Fruit fly (Drosophila melanogaster) whole organism, embryonic: ENCODE results near the gene CycG.
A peak's percentile ranks its signal among the peaks of the same experiment; 100 is the strongest.

Experiments used
- ATbp ChIP-seq: fragments of 200-800 bp; sonication (Bioruptor generic); optimal IDR thresholded peaks from 2 replicates; lab custom pipeline; 2017; ENCODE audit warnings: missing biosample characterization, mild to moderate bottlenecking, missing genetic modification characterization, missing genetic modification reagents
- Aef1 ChIP-seq: fragments of 200-800 bp; sonication (Bioruptor generic); IDR thresholded peaks from 3 replicates; pipeline ENCODE4 v1.3.6; 2022; ENCODE audit warnings: missing biosample characterization, missing genetic modification characterization
- B-H2 ChIP-seq: fragments of 200-800 bp; sonication (Bioruptor generic); optimal IDR thresholded peaks from 2 replicates; lab custom pipeline; 2018; ENCODE audit warnings: missing biosample characterization, mild to moderate bottlenecking, missing genetic modification characterization
- BEAF-32 ChIP-seq: fragments of 200-800 bp; sonication (Bioruptor generic); optimal IDR thresholded peaks from 3 replicates; lab custom pipeline; 2017; ENCODE audit warnings: missing biosample characterization, missing genetic modification characterization, mild to moderate bottlenecking, moderate library complexity, missing genetic modification reagents
- CG14860 ChIP-seq: fragments of 200-800 bp; sonication (Bioruptor generic); IDR thresholded peaks from 3 replicates; pipeline ENCODE4 v1.3.6; 2022; ENCODE audit warnings: missing biosample characterization, missing genetic modification characterization; ENCODE audit not compliant: partially characterized antibody
- CG15514 ChIP-seq: fragments of 200-800 bp; sonication (Bioruptor generic); optimal IDR thresholded peaks from 3 replicates; lab custom pipeline; 2017; ENCODE audit warnings: missing biosample characterization, missing genetic modification characterization, mild to moderate bottlenecking, moderate library complexity, missing genetic modification reagents
- CG17802 ChIP-seq: fragments of 200-800 bp; sonication (Bioruptor generic); optimal IDR thresholded peaks from 2 replicates; lab custom pipeline; 2018; ENCODE audit warnings: missing biosample characterization, mild to moderate bottlenecking, missing genetic modification characterization, moderate library complexity
- CG2712 ChIP-seq: fragments of 200-800 bp; optimal IDR thresholded peaks from 3 replicates; lab custom pipeline; 2019; ENCODE audit warnings: missing biosample characterization, mild to moderate bottlenecking, missing genetic modification characterization, moderate library complexity
- CG30431 ChIP-seq: fragments of 200-800 bp; sonication (Bioruptor generic); optimal IDR thresholded peaks from 2 replicates; lab custom pipeline; 2017; ENCODE audit warnings: missing biosample characterization, missing genetic modification characterization
- CG6791 ChIP-seq: fragments of 200-800 bp; sonication (Bioruptor generic); IDR thresholded peaks from 3 replicates; pipeline ENCODE4 v1.3.6; 2022; ENCODE audit warnings: missing biosample characterization, missing genetic modification characterization; ENCODE audit not compliant: partially characterized antibody
- CG7987 ChIP-seq: fragments of 200-800 bp; sonication (Bioruptor generic); optimal IDR thresholded peaks from 2 replicates; lab custom pipeline; 2018; ENCODE audit warnings: missing biosample characterization, mild to moderate bottlenecking, missing genetic modification characterization, moderate library complexity
- Dip2 ChIP-seq: fragments of 200-800 bp; sonication (Bioruptor generic); IDR thresholded peaks from 2 replicates; pipeline ENCODE4 v1.3.6; 2022; ENCODE audit warnings: missing biosample characterization, missing genetic modification characterization
- Dll ChIP-seq: fragments of 200-800 bp; sonication (Bioruptor generic); IDR thresholded peaks from 4 replicates; pipeline ENCODE4 v1.3.6; 2022; ENCODE audit warnings: missing biosample characterization, missing genetic modification characterization; ENCODE audit not compliant: partially characterized antibody
- Dp ChIP-seq: fragments of 200-800 bp; sonication (Bioruptor generic); optimal IDR thresholded peaks from 2 replicates; lab custom pipeline; 2018; ENCODE audit warnings: missing biosample characterization, mild to moderate bottlenecking, missing genetic modification characterization, moderate library complexity
- Dref ChIP-seq: fragments of 200-800 bp; sonication (Bioruptor generic); IDR thresholded peaks from 2 replicates; pipeline ENCODE4 v1.3.6; 2022; ENCODE audit warnings: missing biosample characterization, missing genetic modification characterization
- Gsc ChIP-seq: fragments of 200-800 bp; sonication (Bioruptor generic); IDR thresholded peaks from 2 replicates; pipeline ENCODE4 v1.3.6; 2022; ENCODE audit warnings: missing biosample characterization, missing genetic modification characterization
- HLH4C ChIP-seq: fragments of 200-800 bp; sonication (Bioruptor generic); IDR thresholded peaks from 3 replicates; pipeline ENCODE4 v1.3.6; 2022; ENCODE audit warnings: missing biosample characterization, missing genetic modification characterization; ENCODE audit not compliant: partially characterized antibody
- Hand ChIP-seq: fragments of 200-800 bp; sonication (Bioruptor generic); optimal IDR thresholded peaks from 2 replicates; lab custom pipeline; 2017; ENCODE audit warnings: mild to moderate bottlenecking, missing biosample characterization, missing genetic modification reagents, missing genetic modification characterization
- HmgD ChIP-seq: fragments of 200-800 bp; sonication (Bioruptor generic); optimal IDR thresholded peaks from 3 replicates; lab custom pipeline; 2016; ENCODE audit warnings: missing biosample characterization, missing genetic modification characterization
- Myb ChIP-seq: fragments of 200-800 bp; sonication (Bioruptor generic); optimal IDR thresholded peaks from 2 replicates; lab custom pipeline; 2016; ENCODE audit warnings: missing biosample characterization, missing genetic modification characterization
- NfI ChIP-seq: fragments of 200-800 bp; sonication (Bioruptor generic); optimal IDR thresholded peaks from 3 replicates; lab custom pipeline; 2018; ENCODE audit warnings: missing biosample characterization, mild to moderate bottlenecking, missing genetic modification characterization, moderate library complexity
- Oaz ChIP-seq: fragments of 200-800 bp; sonication (Bioruptor generic); IDR thresholded peaks from 2 replicates; pipeline ENCODE4 v1.3.6; 2022; ENCODE audit warnings: missing biosample characterization, missing genetic modification characterization
- Ravus ChIP-seq: fragments of 200-800 bp; sonication (Bioruptor generic); IDR thresholded peaks from 2 replicates; pipeline ENCODE4 v1.3.6; 2022; ENCODE audit warnings: missing biosample characterization, missing genetic modification characterization
- Six4 ChIP-seq: fragments of 200-800 bp; sonication (Bioruptor generic); optimal IDR thresholded peaks from 2 replicates; lab custom pipeline; 2016; ENCODE audit warnings: missing biosample characterization, missing genetic modification characterization
- Sry-β ChIP-seq: fragments of 200-800 bp; sonication (Bioruptor generic); optimal IDR thresholded peaks from 2 replicates; lab custom pipeline; 2018; ENCODE audit warnings: missing biosample characterization, mild to moderate bottlenecking, missing genetic modification characterization, moderate library complexity
- YL-1 ChIP-seq: fragments of 200-800 bp; sonication (Bioruptor generic); optimal IDR thresholded peaks from 3 replicates; lab custom pipeline; 2017; ENCODE audit warnings: missing biosample characterization, mild to moderate bottlenecking, missing genetic modification characterization
- ato ChIP-seq: fragments of 200-800 bp; sonication (Bioruptor generic); IDR thresholded peaks from 2 replicates; pipeline ENCODE4 v1.3.6; 2022; ENCODE audit warnings: missing biosample characterization, missing genetic modification characterization; ENCODE audit not compliant: partially characterized antibody
- bbx ChIP-seq: fragments of 200-800 bp; sonication (Bioruptor generic); IDR thresholded peaks from 2 replicates; pipeline ENCODE4 v1.3.6; 2022; ENCODE audit warnings: missing biosample characterization, missing genetic modification characterization; ENCODE audit not compliant: partially characterized antibody
- chinmo ChIP-seq: fragments of 200-800 bp; sonication (Bioruptor generic); IDR thresholded peaks from 4 replicates; pipeline ENCODE4 v1.3.6; 2022; ENCODE audit warnings: missing biosample characterization, missing genetic modification characterization; ENCODE audit not compliant: partially characterized antibody
- chn ChIP-seq: fragments of 200-800 bp; sonication (Bioruptor generic); optimal IDR thresholded peaks from 2 replicates; lab custom pipeline; 2016; ENCODE audit warnings: missing biosample characterization, missing genetic modification characterization
- cwo ChIP-seq: fragments of 200-800 bp; sonication (Bioruptor generic); optimal IDR thresholded peaks from 3 replicates; lab custom pipeline; 2017; ENCODE audit warnings: missing biosample characterization, missing genetic modification characterization, mild to moderate bottlenecking, moderate library complexity, missing genetic modification reagents
- dan ChIP-seq: fragments of 200-800 bp; sonication (Bioruptor generic); IDR thresholded peaks from 2 replicates; pipeline ENCODE4 v1.3.6; 2022; ENCODE audit warnings: missing biosample characterization, missing genetic modification characterization
- dpn ChIP-seq, 2 experiments: fragments of 200-800 bp; sonication (Bioruptor generic); optimal IDR thresholded peaks; 3 replicates each; lab custom pipeline; 2016; ENCODE audit warnings: missing biosample characterization in 2 of 2, missing genetic modification characterization in 2 of 2
- emc ChIP-seq: fragments of 200-800 bp; sonication (Bioruptor generic); optimal IDR thresholded peaks from 2 replicates; lab custom pipeline; 2016; ENCODE audit warnings: missing biosample characterization, missing genetic modification characterization
- ems ChIP-seq: fragments of 200-800 bp; sonication (Bioruptor generic); optimal IDR thresholded peaks from 3 replicates; lab custom pipeline; 2016; ENCODE audit warnings: missing biosample characterization, missing genetic modification characterization
- eyg ChIP-seq: fragments of 200-800 bp; sonication (Bioruptor generic); optimal IDR thresholded peaks from 3 replicates; lab custom pipeline; 2016; ENCODE audit warnings: missing biosample characterization, missing genetic modification characterization
- gfzf ChIP-seq: fragments of 200-800 bp; sonication (Bioruptor generic); optimal IDR thresholded peaks from 2 replicates; lab custom pipeline; 2016; ENCODE audit warnings: missing biosample characterization, mild to moderate bottlenecking, missing genetic modification characterization, moderate library complexity
- grau ChIP-seq: fragments of 200-800 bp; optimal IDR thresholded peaks from 3 replicates; lab custom pipeline; 2019; ENCODE audit warnings: missing biosample characterization, mild to moderate bottlenecking, missing genetic modification characterization, moderate library complexity
- inv ChIP-seq: fragments of 200-800 bp; sonication (Bioruptor generic); IDR thresholded peaks from 2 replicates; pipeline ENCODE4 v1.3.6; 2022; ENCODE audit warnings: missing biosample characterization, missing genetic modification characterization; ENCODE audit not compliant: partially characterized antibody
- jing ChIP-seq: fragments of 200-800 bp; sonication (Bioruptor generic); optimal IDR thresholded peaks from 2 replicates; lab custom pipeline; 2018; ENCODE audit warnings: missing biosample characterization, mild to moderate bottlenecking, missing genetic modification characterization
- kni ChIP-seq: fragments of 200-800 bp; sonication (Bioruptor generic); optimal IDR thresholded peaks from 3 replicates; lab custom pipeline; 2017; ENCODE audit warnings: mild to moderate bottlenecking, missing biosample characterization, missing genetic modification reagents, missing genetic modification characterization
- knrl ChIP-seq: fragments of 200-800 bp; sonication (Bioruptor generic); IDR thresholded peaks from 3 replicates; pipeline ENCODE4 v1.3.6; 2022; ENCODE audit warnings: missing biosample characterization, missing genetic modification characterization; ENCODE audit not compliant: partially characterized antibody
- lilli ChIP-seq: fragments of 200-800 bp; sonication (Bioruptor generic); optimal IDR thresholded peaks from 3 replicates; lab custom pipeline; 2016; ENCODE audit warnings: missing biosample characterization, missing genetic modification characterization
- rib ChIP-seq: fragments of 200-800 bp; sonication (Bioruptor generic); IDR thresholded peaks from 2 replicates; pipeline ENCODE4 v1.3.6; 2022; ENCODE audit warnings: missing biosample characterization, missing genetic modification characterization
- sna ChIP-seq: fragments of 200-800 bp; sonication (Bioruptor generic); IDR thresholded peaks from 2 replicates; pipeline ENCODE4 v1.3.6; 2022; ENCODE audit warnings: missing biosample characterization, missing genetic modification characterization; ENCODE audit not compliant: partially characterized antibody
- tna ChIP-seq: fragments of 200-800 bp; sonication (Bioruptor generic); IDR thresholded peaks from 2 replicates; pipeline ENCODE4 v1.3.6; 2022; ENCODE audit warnings: missing biosample characterization, missing genetic modification characterization; ENCODE audit not compliant: partially characterized antibody
- wek ChIP-seq: fragments of 200-800 bp; sonication (Bioruptor generic); optimal IDR thresholded peaks from 3 replicates; lab custom pipeline; 2018; ENCODE audit warnings: missing biosample characterization, mild to moderate bottlenecking, missing genetic modification characterization, moderate library complexity
- zen2 ChIP-seq: fragments of 200-800 bp; sonication (Bioruptor generic); IDR thresholded peaks from 3 replicates; pipeline ENCODE4 v1.3.6; 2022; ENCODE audit warnings: missing biosample characterization, missing genetic modification characterization; ENCODE audit not compliant: partially characterized antibody
- zfh2 ChIP-seq: fragments of 200-800 bp; sonication (Bioruptor generic); optimal IDR thresholded peaks from 2 replicates; lab custom pipeline; 2016; ENCODE audit warnings: missing biosample characterization, missing genetic modification characterization

The CycG gene

dm6 chr3R:31571885-31572292 is 40.6 kb downstream of the CycG start, which contains the start of gene gammaCOP (continued):
- TF ChIP-seq Dip2 (no peak), Myb (GFP tag; lab: Kevin White, UChicago) (peak; percentile 37), Oaz (no peak), BEAF-32 (peak; percentile 87), dpn (GFP tag; optimal IDR thresholded peaks at IDR 0.05; lab: Kevin White, UChicago) (peak in 1 of 2 experiments; percentile 9), Six4 (GFP tag; lab: Kevin White, UChicago) (no peak), emc (no peak), grau (tag; lab: Kevin White, UChicago) (peak; percentile 2), eyg (peak; percentile 5), CG7987 (GFP tag; lab: Kevin White, UChicago) (no peak), jing (GFP tag; lab: Kevin White, UChicago) (no peak), CG6791 (GFP tag; lab: Robert Waterston, UW) (peak; percentile 78; the same call in 2 of the 3 replicates), CG17802 (tag; lab: Kevin White, UChicago) (no peak), cwo (GFP tag; lab: Kevin White, UChicago) (no peak), Gsc (GFP tag; lab: Robert Waterston, UW) (no peak), sna (GFP tag; lab: Robert Waterston, UW) (peak; percentile 97), CG30431 (GFP tag; lab: Kevin White, UChicago) (no peak), ems (GFP tag; lab: Kevin White, UChicago) (peak; percentile 15), knrl (GFP tag; lab: Robert Waterston, UW) (peak; percentile 90), CG14860 (peak; percentile 90), chn (GFP tag; lab: Kevin White, UChicago) (no peak), inv (GFP tag; lab: Robert Waterston, UW) (peak; percentile 85), zen2 (GFP tag; lab: Robert Waterston, UW) (peak; percentile 82; the same call in 2 of the 3 replicates), Dll (GFP tag; lab: Robert Waterston, UW) (peak; percentile 98), YL-1 (peak; percentile 68), bbx (GFP tag; lab: Robert Waterston, UW) (peak; percentile 81), Sry-β (GFP tag; lab: Kevin White, UChicago) (peak; percentile 59), Dref (GFP tag; lab: Robert Waterston, UW) (peak; percentile 78; the same call in 1 of the 2 replicates), wek (no peak), HmgD (GFP tag; lab: Kevin White, UChicago) (peak; percentile 17), kni (GFP tag; lab: Kevin White, UChicago) (no peak), chinmo (GFP tag; lab: Robert Waterston, UW) (0 out of 4 replicates have a peak, but pooled peaks have one; percentile 47), Dp (peak; percentile 87), CG2712 (tag; lab: Kevin White, UChicago) (peak; percentile 36), gfzf (GFP tag; lab: Kevin White, UChicago) (peak; percentile 28), NfI (GFP tag; lab: Kevin White, UChicago) (no peak), zfh2 (peak; percentile 2), dan (GFP tag; lab: Robert Waterston, UW) (no peak), HLH4C (GFP tag; lab: Robert Waterston, UW) (peak; percentile 92), CG15514 (GFP tag; lab: Kevin White, UChicago) (peak; percentile 99), ATbp (GFP tag; lab: Kevin White, UChicago) (no peak), lilli (peak; percentile 14), Aef1 (GFP tag; lab: Robert Waterston, UW) (no peak), rib (GFP tag; lab: Robert Waterston, UW) (no peak), Ravus (no peak), ato (GFP tag; lab: Robert Waterston, UW) (peak; percentile 76), Hand (GFP tag; lab: Kevin White, UChicago) (no peak), tna (GFP tag; lab: Robert Waterston, UW) (peak; percentile 91), B-H2 (no peak)
